Worm (Caenorhabditis elegans) whole organism, L4 larva: ENCODE measurements around the gene srbc-38.

Source experiments
- ceh-82 ChIP-seq: sonication (generic microtip); optimal IDR thresholded peaks from 2 replicates; lab custom pipeline; 2017; ENCODE audit warnings: missing biosample characterization, missing genetic modification characterization
- nhr-102 ChIP-seq: sonication (generic microtip); optimal IDR thresholded peaks from 2 replicates; lab custom pipeline; 2016; ENCODE audit warnings: mild to moderate bottlenecking, missing genetic modification characterization, moderate library complexity, missing compliant biosample characterization
- nhr-76 ChIP-seq: fragments of 150-350 bp; optimal IDR thresholded peaks from 2 replicates; lab custom pipeline; 2014; ENCODE audit warnings: missing biosample characterization, missing genetic modification characterization

DNA sequence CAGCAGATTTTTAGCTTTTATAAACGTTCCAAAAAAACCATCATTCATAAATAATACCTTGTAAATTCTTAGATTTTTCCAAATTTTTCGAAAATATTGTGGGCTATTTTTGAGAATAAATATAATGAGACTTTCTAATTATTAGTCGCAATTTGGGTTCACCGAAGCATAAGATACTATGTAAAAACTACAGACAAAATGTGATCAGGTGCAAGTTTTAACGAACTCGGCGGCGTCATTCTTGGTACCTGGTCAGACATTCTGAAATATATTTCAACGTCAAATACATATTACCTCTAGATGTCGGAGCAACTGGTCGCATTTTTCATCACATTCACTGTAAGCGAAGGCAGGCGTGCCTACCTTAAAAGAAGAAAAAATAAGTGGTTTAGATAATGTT is 25.0 kb upstream of the srbc-38 start, which contains the start of gene srx-23:
- no peak for TF ChIP-seq ceh-82 (tag; lab: Kevin White, UChicago)
- TF ChIP-seq nhr-76 (tag; lab: Kevin White, UChicago) = no peak
- TF ChIP-seq nhr-102 (tag; lab: Kevin White, UChicago) = no peak
